Worm (Caenorhabditis elegans) whole organism, L4 larva: ENCODE measurements around the gene dac-1.

Experiments
- F37D6.2 ChIP-seq: sonication (generic microtip); optimal IDR thresholded peaks from 2 replicates; lab custom pipeline; 2016; ENCODE audit warnings: mild to moderate bottlenecking, missing genetic modification characterization, missing compliant biosample characterization
- R02D3.7 ChIP-seq: fragments of 150-350 bp; sonication (generic microtip); optimal IDR thresholded peaks from 3 replicates; lab custom pipeline; 2014; ENCODE audit warnings: missing biosample characterization, missing genetic modification characterization
- T26A8.4 ChIP-seq: fragments of 200-800 bp; sonication (Bioruptor generic); IDR thresholded peaks from 2 replicates; pipeline ENCODE4 v1.3.6; 2022; ENCODE audit warnings: missing genetic modification characterization, missing compliant biosample characterization
- Y48G9A.11 ChIP-seq: fragments of 200-800 bp; sonication (Bioruptor generic); IDR thresholded peaks from 2 replicates; pipeline ENCODE4 v1.3.6; 2022; ENCODE audit warnings: missing genetic modification reagents, missing genetic modification characterization, missing compliant biosample characterization
- ZK546.5 ChIP-seq, 2 experiments: sonication (generic microtip); optimal IDR thresholded peaks; 2 replicates each; lab custom pipeline; 2017; ENCODE audit warnings: missing biosample characterization in 2 of 2, missing genetic modification characterization in 2 of 2
- aha-1 ChIP-seq: fragments of 150-350 bp; peaks from one replicate; lab custom pipeline; 2014; ENCODE audit warnings: missing biosample characterization, missing genetic modification characterization
- aly-2 ChIP-seq: sonication (generic microtip); optimal IDR thresholded peaks from 2 replicates; lab custom pipeline; 2018; ENCODE audit warnings: missing biosample characterization, missing genetic modification characterization
- ceh-82 ChIP-seq: sonication (generic microtip); optimal IDR thresholded peaks from 2 replicates; lab custom pipeline; 2017; ENCODE audit warnings: missing biosample characterization, missing genetic modification characterization
- ces-1 ChIP-seq: fragments of 150-350 bp; sonication (generic microtip); optimal IDR thresholded peaks from 4 replicates; lab custom pipeline; 2014; ENCODE audit warnings: missing biosample characterization, missing genetic modification reagents, missing genetic modification characterization
- cey-2 ChIP-seq: sonication (generic microtip); optimal IDR thresholded peaks from 3 replicates; lab custom pipeline; 2017; ENCODE audit warnings: missing genetic modification characterization, mild to moderate bottlenecking, missing compliant biosample characterization, antibody characterized with exemption, borderline replicate concordance; ENCODE audit not compliant: insufficient read depth
- daf-16 ChIP-seq, 3 experiments: sonication (generic microtip); optimal IDR thresholded peaks; 2 replicates each; lab custom pipeline; 2016 to 2017; ENCODE audit warnings: missing genetic modification characterization in 3 of 3, missing genetic modification reagents in 3 of 3, mild to moderate bottlenecking in 2 of 3, missing compliant biosample characterization in 2 of 3, missing biosample characterization in 1 of 3, moderate library complexity in 1 of 3
- dmd-6 ChIP-seq: fragments of 200-800 bp; sonication (Bioruptor generic); IDR thresholded peaks from 2 replicates; pipeline ENCODE4 v1.3.6; 2022; ENCODE audit warnings: missing genetic modification reagents, missing genetic modification characterization, missing compliant biosample characterization
- dmd-8 ChIP-seq: fragments of 200-800 bp; sonication (Bioruptor generic); IDR thresholded peaks from 2 replicates; pipeline ENCODE4 v1.3.6; 2022; ENCODE audit warnings: missing genetic modification characterization, missing compliant biosample characterization
- duxl-1 ChIP-seq: sonication (generic microtip); optimal IDR thresholded peaks from 2 replicates; lab custom pipeline; 2016; ENCODE audit warnings: mild to moderate bottlenecking, missing genetic modification characterization, moderate library complexity, missing compliant biosample characterization; ENCODE audit not compliant: poor library complexity
- dve-1 ChIP-seq: sonication (generic microtip); optimal IDR thresholded peaks from 2 replicates; lab custom pipeline; 2017; ENCODE audit warnings: antibody characterized with exemption, mild to moderate bottlenecking, missing genetic modification characterization, missing compliant biosample characterization; ENCODE audit not compliant: insufficient read depth
- fkh-10 ChIP-seq: fragments of 150-350 bp; optimal IDR thresholded peaks from 2 replicates; lab custom pipeline; 2014; ENCODE audit warnings: missing biosample characterization, missing genetic modification reagents, missing genetic modification characterization
- hif-1 ChIP-seq, 2 experiments: sonication (generic microtip); optimal IDR thresholded peaks; 2 replicates each; lab custom pipeline; 2016 to 2017; ENCODE audit warnings: missing compliant biosample characterization in 2 of 2, missing genetic modification characterization in 2 of 2, missing genetic modification reagents in 2 of 2, missing genotype in 2 of 2, mild to moderate bottlenecking in 1 of 2
- hlh-11 ChIP-seq: fragments of 200-800 bp; sonication (Bioruptor generic); optimal IDR thresholded peaks from 2 replicates; lab custom pipeline; 2018; ENCODE audit warnings: mild to moderate bottlenecking, missing genetic modification characterization, missing compliant biosample characterization
- jun-1 ChIP-seq: fragments of 150-350 bp; optimal IDR thresholded peaks from 2 replicates; lab custom pipeline; 2014; ENCODE audit warnings: missing biosample characterization, missing genetic modification reagents, missing genetic modification characterization
- lim-7 ChIP-seq: fragments of 200-800 bp; sonication (Bioruptor generic); IDR thresholded peaks from 2 replicates; pipeline ENCODE4 v1.3.6; 2022; ENCODE audit warnings: missing genetic modification characterization, missing compliant biosample characterization
- lin-13 ChIP-seq: fragments of 150-350 bp; optimal IDR thresholded peaks from 2 replicates; lab custom pipeline; 2014; ENCODE audit warnings: missing biosample characterization, missing genetic modification reagents, missing genetic modification characterization
- lin-29 ChIP-seq: fragments of 200-800 bp; sonication (Bioruptor generic); IDR thresholded peaks from 2 replicates; pipeline ENCODE4 v1.3.6; 2022; ENCODE audit warnings: missing genetic modification reagents, missing genetic modification characterization, missing compliant biosample characterization
- lir-3 ChIP-seq: sonication (generic microtip); optimal IDR thresholded peaks from 2 replicates; lab custom pipeline; 2016; ENCODE audit warnings: mild to moderate bottlenecking, missing genetic modification characterization, missing compliant biosample characterization
- lsy-2 ChIP-seq, 2 experiments: fragments of 150-350 bp in 1 of 2; sonication (generic microtip) in 1 of 2; optimal IDR thresholded peaks; 2 replicates each; lab custom pipeline; 2014 to 2017; ENCODE audit warnings: missing biosample characterization in 2 of 2, missing genetic modification characterization in 2 of 2
- madf-5 ChIP-seq, 2 experiments: fragments of 200-800 bp; sonication (Bioruptor generic); IDR thresholded peaks; 2 replicates each; pipeline ENCODE4 v1.3.6; 2022; ENCODE audit warnings: missing compliant biosample characterization in 2 of 2, missing genetic modification characterization in 2 of 2
- mdl-1 ChIP-seq, 2 experiments: fragments of 150-350 bp in 1 of 2; sonication (generic microtip) in 1 of 2; optimal IDR thresholded peaks; 2 replicates each; lab custom pipeline; 2014 to 2017; ENCODE audit warnings: missing biosample characterization in 2 of 2, missing genetic modification characterization in 2 of 2
- mes-2 ChIP-seq: sonication (generic microtip); optimal IDR thresholded peaks from 2 replicates; lab custom pipeline; 2016; ENCODE audit warnings: missing genotype, mild to moderate bottlenecking, missing genetic modification characterization, missing compliant biosample characterization; ENCODE audit not compliant: poor library complexity, severe bottlenecking
- mxl-3 ChIP-seq: fragments of 200-800 bp; sonication (Bioruptor generic); optimal IDR thresholded peaks from 2 replicates; lab custom pipeline; 2018; ENCODE audit warnings: mild to moderate bottlenecking, missing genetic modification characterization, missing compliant biosample characterization
- nhr-10 ChIP-seq: fragments of 150-350 bp; optimal IDR thresholded peaks from 2 replicates; lab custom pipeline; 2014; ENCODE audit warnings: missing biosample characterization, missing genetic modification characterization
- nhr-11 ChIP-seq: fragments of 150-350 bp; optimal IDR thresholded peaks from 2 replicates; lab custom pipeline; 2014; ENCODE audit warnings: missing biosample characterization, missing genetic modification characterization
- nhr-111 ChIP-seq: fragments of 200-800 bp; sonication (Bioruptor generic); optimal IDR thresholded peaks from 2 replicates; lab custom pipeline; 2018; ENCODE audit warnings: mild to moderate bottlenecking, missing genetic modification characterization, missing compliant biosample characterization
- nhr-28 ChIP-seq: fragments of 150-350 bp; optimal IDR thresholded peaks from 2 replicates; lab custom pipeline; 2014; ENCODE audit warnings: missing biosample characterization, missing genetic modification characterization
- nhr-42 ChIP-seq: fragments of 200-800 bp; sonication (Bioruptor generic); IDR thresholded peaks from 2 replicates; pipeline ENCODE4 v1.3.6; 2022; ENCODE audit warnings: missing genetic modification characterization, missing compliant biosample characterization
- nhr-6 ChIP-seq: fragments of 150-350 bp; optimal IDR thresholded peaks from 2 replicates; lab custom pipeline; 2014; ENCODE audit warnings: missing biosample characterization, missing genetic modification characterization
- nhr-77 ChIP-seq: fragments of 150-350 bp; optimal IDR thresholded peaks from 2 replicates; lab custom pipeline; 2014; ENCODE audit warnings: missing biosample characterization, missing genetic modification characterization
- php-3 ChIP-seq: fragments of 200-800 bp; sonication (Bioruptor generic); IDR thresholded peaks from 2 replicates; pipeline ENCODE4 v1.3.6; 2022; ENCODE audit warnings: missing genetic modification reagents, missing genetic modification characterization, missing compliant biosample characterization
- saeg-2 ChIP-seq: fragments of 200-800 bp; sonication (Bioruptor generic); IDR thresholded peaks from 2 replicates; pipeline ENCODE4 v1.3.6; 2022; ENCODE audit warnings: missing genetic modification reagents, missing genetic modification characterization, missing compliant biosample characterization
- sdz-12 ChIP-seq: fragments of 200-800 bp; sonication (Bioruptor generic); optimal IDR thresholded peaks from 2 replicates; lab custom pipeline; 2018; ENCODE audit warnings: mild to moderate bottlenecking, missing genetic modification characterization, missing compliant biosample characterization
- set-16 ChIP-seq: fragments of 200-800 bp; sonication (Bioruptor generic); IDR thresholded peaks from 2 replicates; pipeline ENCODE4 v1.3.6; 2022; ENCODE audit warnings: missing genetic modification reagents, missing genetic modification characterization, missing compliant biosample characterization
- snpc-1.2 ChIP-seq: fragments of 200-800 bp; sonication (Bioruptor generic); IDR thresholded peaks from 2 replicates; pipeline ENCODE4 v1.3.6; 2022; ENCODE audit warnings: missing genetic modification reagents, missing genetic modification characterization, missing compliant biosample characterization
- tag-97 ChIP-seq: fragments of 200-800 bp; sonication (Bioruptor generic); IDR thresholded peaks from 2 replicates; pipeline ENCODE4 v1.3.6; 2022; ENCODE audit warnings: missing genetic modification characterization, missing compliant biosample characterization
- unc-130 ChIP-seq: sonication (generic microtip); optimal IDR thresholded peaks from 2 replicates; lab custom pipeline; 2016; ENCODE audit warnings: missing genetic modification reagents, missing genetic modification characterization, missing compliant biosample characterization
- unc-39 ChIP-seq: sonication (generic microtip); optimal IDR thresholded peaks from 2 replicates; lab custom pipeline; 2017; ENCODE audit warnings: missing biosample characterization, missing genetic modification characterization
- zip-2 ChIP-seq: fragments of 150-350 bp; optimal IDR thresholded peaks from 2 replicates; lab custom pipeline; 2014; ENCODE audit warnings: missing biosample characterization, missing genetic modification characterization

Gene dac-1

DNA sequence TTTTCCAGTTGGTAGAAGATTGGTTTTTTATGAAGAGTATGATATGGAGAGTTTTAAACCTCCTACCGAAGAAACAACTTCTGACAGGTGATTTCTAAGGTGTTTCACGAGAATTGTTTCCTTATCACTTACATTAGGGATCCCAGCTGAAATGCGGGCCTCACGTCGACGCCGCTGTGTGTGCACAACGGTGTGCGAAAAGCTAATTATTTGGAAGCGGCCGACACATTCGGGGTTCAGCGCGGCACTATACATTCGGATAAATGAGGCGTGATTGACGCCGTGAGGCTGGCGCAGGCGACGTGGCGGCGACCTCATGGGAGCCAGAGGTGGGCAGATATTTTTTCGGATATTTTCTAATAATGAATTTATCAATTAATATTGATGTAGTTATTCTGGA is 3.4 kb downstream of the dac-1 start:
- no peak for TF ChIP-seq ceh-82
- TF ChIP-seq ces-1 (GFP tag; lab: Kevin White, UChicago), result no peak
- no peak for TF ChIP-seq nhr-10 (tag; lab: Kevin White, UChicago)
- TF ChIP-seq nhr-42 (GFP tag; lab: Robert Waterston, UW), result 0 out of 2 replicates have a peak, but pooled peaks have one; percentile 10
- TF ChIP-seq set-16, result peak; percentile 36; the same call in 1 of the 2 replicates
- no peak for TF ChIP-seq lin-29 (GFP tag; lab: Robert Waterston, UW)
- no peak for TF ChIP-seq lim-7 (GFP tag; lab: Robert Waterston, UW)
- TF ChIP-seq dve-1 (tag; lab: Kevin White, UChicago), result no peak
- TF ChIP-seq, all 104 proteins: peak for 2

ce11 chrIII:822546-823272 is 6.8 kb downstream of the dac-1 start, which contains the start of gene clec-149:
clec-149 (plus strand) TSS chrIII:823222.
- TF ChIP-seq cey-2 (tag; lab: Kevin White, UChicago), result no peak
- peak; percentile 10 for TF ChIP-seq nhr-11 (tag; lab: Kevin White, UChicago)

DNA sequence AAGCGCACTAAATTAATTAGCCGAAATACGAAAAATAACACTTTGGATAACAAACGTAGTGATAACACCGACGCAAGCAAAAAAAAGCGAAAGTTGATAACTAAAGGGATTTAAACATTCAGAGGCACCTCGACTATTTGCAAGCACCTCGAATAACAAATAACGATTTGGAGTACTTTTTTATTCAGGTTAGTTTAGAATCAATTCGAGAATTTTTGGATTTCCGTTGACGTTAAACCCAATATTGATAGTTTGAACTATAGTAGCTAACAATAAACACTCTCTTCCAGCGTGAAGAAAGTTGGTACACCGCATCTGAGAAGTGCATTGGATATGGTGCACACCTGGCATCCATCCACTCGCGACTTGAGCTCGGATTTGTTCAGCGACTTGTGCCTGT is 9.3 kb downstream of the dac-1 start:
- TF ChIP-seq aha-1 (peak; percentile 98), set-16 (no peak)
- TF ChIP-seq, all 104 proteins: peak for 1

- TF ChIP-seq daf-16 (GFP tag; optimal IDR thresholded peaks at IDR 0.05; lab: Kevin White, UChicago) (no peak), daf-16 (tag; optimal IDR thresholded peaks at IDR 0.05; lab: Kevin White, UChicago) (no peak), php-3 (GFP tag; lab: Robert Waterston, UW) (no peak), lin-13 (no peak), dmd-6 (GFP tag; lab: Robert Waterston, UW) (peak; percentile 20; the same call in 1 of the 2 replicates), lsy-2 (tag; optimal IDR thresholded peaks at IDR 0.05; lab: Kevin White, UChicago) (peak in 1 of 2 experiments; percentile 4), mxl-3 (GFP tag; lab: Kevin White, UChicago) (peak; percentile 22), saeg-2 (no peak), dmd-8 (GFP tag; lab: Robert Waterston, UW) (no peak), nhr-77 (tag; lab: Kevin White, UChicago) (peak; percentile 4), mdl-1 (tag; optimal IDR thresholded peaks at IDR 0.05; lab: Kevin White, UChicago) (no peak), nhr-111 (no peak), T26A8.4 (GFP tag; lab: Robert Waterston, UW) (no peak), fkh-10 (GFP tag; lab: Kevin White, UChicago) (no peak), zip-2 (tag; lab: Kevin White, UChicago) (no peak), F37D6.2 (no peak), madf-5 (GFP tag; IDR thresholded peaks at IDR 0.05; lab: Robert Waterston, UW) (no peak), R02D3.7 (tag; lab: Kevin White, UChicago) (no peak), nhr-10 (tag; lab: Kevin White, UChicago) (no peak), mes-2 (tag; lab: Kevin White, UChicago) (no peak), nhr-6 (tag; lab: Kevin White, UChicago) (no peak), Y48G9A.11 (GFP tag; lab: Robert Waterston, UW) (no peak), nhr-28 (tag; lab: Kevin White, UChicago) (peak; percentile 100), duxl-1 (tag; lab: Kevin White, UChicago) (no peak), tag-97 (no peak), lim-7 (GFP tag; lab: Robert Waterston, UW) (no peak), ZK546.5 (tag; optimal IDR thresholded peaks at IDR 0.05; lab: Kevin White, UChicago) (no peak), unc-130 (GFP tag; lab: Kevin White, UChicago) (no peak), lir-3 (no peak), hlh-11 (peak; percentile 12), jun-1 (tag; lab: Kevin White, UChicago) (no peak), unc-39 (tag; lab: Kevin White, UChicago) (no peak), sdz-12 (GFP tag; lab: Kevin White, UChicago) (no peak), hif-1 (tag; optimal IDR thresholded peaks at IDR 0.05; lab: Kevin White, UChicago) (no peak), aly-2 (no peak), snpc-1.2 (GFP tag; lab: Robert Waterston, UW) (no peak)
Measured at ce11 chrIII:831961-832360, 16.0 kb downstream of the dac-1 start, which contains the start of gene ceeh-1. ceeh-1 (minus strand) TSS chrIII:832277.
